Fruit fly (Drosophila melanogaster): ENCODE results near the gene ais.

Gene ais

dm6 chr3L:17757156-17758083 lies 47.1 kb downstream of the ais start:
- TF ChIP-seq CG15479 (GFP tag; optimal IDR thresholded peaks at IDR 0.05) (peak; percentile 63), CG2129 (GFP tag; IDR thresholded peaks at IDR 0.05; ENCODE audit: partially characterized antibody) (no peak), CG12744 (GFP tag; optimal IDR thresholded peaks at IDR 0.05) (no peak), CG16815 (GFP tag; optimal IDR thresholded peaks at IDR 0.05) (peak; percentile 86), CG6765 (GFP tag; optimal IDR thresholded peaks at IDR 0.05) (no peak), Hr51 (GFP tag; optimal IDR thresholded peaks at IDR 0.05) (peak; percentile 22 to 76), Nf-YB (GFP tag; optimal IDR thresholded peaks at IDR 0.05) (peak; percentile 64), Nf-YC (tag; optimal IDR thresholded peaks at IDR 0.05) (no peak), zen (tag; optimal IDR thresholded peaks at IDR 0.05) (peak; percentile 72), CG17802 (tag; optimal IDR thresholded peaks at IDR 0.05) (peak; percentile 44), CG14050 (GFP tag; IDR thresholded peaks at IDR 0.05) (peak; percentile 37; the same call in 1 of the 3 replicates), B-H1 (GFP tag; IDR thresholded peaks at IDR 0.05) (peak; percentile 54; the same call in 2 of the 3 replicates), CG3407 (GFP tag; optimal IDR thresholded peaks at IDR 0.05) (peak; percentile 84), shn (GFP tag; optimal IDR thresholded peaks at IDR 0.05) (peak; percentile 45), slou (GFP tag; optimal IDR thresholded peaks at IDR 0.05) (peak; percentile 31), CG1647 (GFP tag; optimal IDR thresholded peaks at IDR 0.05) (peak; percentile 24), ttk (GFP tag; IDR thresholded peaks at IDR 0.05) (peak; percentile 47; the same call in 1 of the 2 replicates), ap (GFP tag; IDR thresholded peaks at IDR 0.05) (peak; percentile 47; the same call in 1 of the 2 replicates), CG7987 (GFP tag; optimal IDR thresholded peaks at IDR 0.05) (no peak), CG11093 (GFP tag; IDR thresholded peaks at IDR 0.05) (peak; percentile 75), Lhr (GFP tag; optimal IDR thresholded peaks at IDR 0.05) (peak; percentile 77), nom (GFP tag; optimal IDR thresholded peaks at IDR 0.05) (no peak), so (GFP tag; IDR thresholded peaks at IDR 0.05) (peak; percentile 40; the same call in 2 of the 3 replicates), CG18476 (GFP tag; optimal IDR thresholded peaks at IDR 0.05) (peak; percentile 62), TFAM (GFP tag; optimal IDR thresholded peaks at IDR 0.05) (peak; percentile 39), CG10959 (GFP tag; IDR thresholded peaks at IDR 0.05) (peak; percentile 70), sc (optimal IDR thresholded peaks at IDR 0.05) (no peak), sc (GFP tag; optimal IDR thresholded peaks at IDR 0.05) (peak; percentile 89), tx (GFP tag; optimal IDR thresholded peaks at IDR 0.05) (peak; percentile 22), wdn (GFP tag; IDR thresholded peaks at IDR 0.05) (no peak), zfh1 (GFP tag; IDR thresholded peaks at IDR 0.05) (peak; percentile 78), rib (GFP tag; IDR thresholded peaks at IDR 0.05) (no peak), twi (tag; optimal IDR thresholded peaks at IDR 0.05) (peak; percentile 89), ATbp (GFP tag; optimal IDR thresholded peaks at IDR 0.05) (peak; percentile 62), CG12071 (GFP tag; optimal IDR thresholded peaks at IDR 0.05) (no peak), BEAF-32 (GFP tag; optimal IDR thresholded peaks at IDR 0.05) (no peak), ac (GFP tag; optimal IDR thresholded peaks at IDR 0.05) (peak; percentile 66), chn (GFP tag; optimal IDR thresholded peaks at IDR 0.05) (peak; percentile 78), Dip3 (GFP tag; optimal IDR thresholded peaks at IDR 0.05) (no peak), CG8765 (GFP tag; IDR thresholded peaks at IDR 0.05) (no peak; the same call in 1 of the 2 replicates), Scr (GFP tag; IDR thresholded peaks at IDR 0.05; ENCODE audit: partially characterized antibody) (no peak), pnt (GFP tag; optimal IDR thresholded peaks at IDR 0.05) (peak; percentile 51), Abd-B (GFP tag; optimal IDR thresholded peaks at IDR 0.05) (peak; percentile 34), CG12659 (GFP tag; optimal IDR thresholded peaks at IDR 0.05) (peak; percentile 69), CG32767 (GFP tag; IDR thresholded peaks at IDR 0.05) (peak; percentile 58; the same call in 1 of the 2 replicates), CG9437 (GFP tag; optimal IDR thresholded peaks at IDR 0.05) (peak; percentile 74), Hmr (GFP tag; optimal IDR thresholded peaks at IDR 0.05) (peak; percentile 51), PHDP (tag; optimal IDR thresholded peaks at IDR 0.05) (peak; percentile 61)

All from whole organism, embryonic.